Worm (Caenorhabditis elegans) whole organism, early embryonic: ENCODE results near the gene pfut-1.

Experiments used
- B0310.2 ChIP-seq: sonication (generic microtip); optimal IDR thresholded peaks from 2 replicates; lab custom pipeline; 2016; ENCODE audit warnings: mild to moderate bottlenecking, missing genetic modification characterization, missing compliant biosample characterization
- F13C5.2 ChIP-seq: sonication (generic microtip); optimal IDR thresholded peaks from 2 replicates; lab custom pipeline; 2017; ENCODE audit warnings: mild to moderate bottlenecking, missing genetic modification characterization, inconsistent platforms, missing compliant biosample characterization
- aly-1 ChIP-seq: sonication (generic microtip); optimal IDR thresholded peaks from 2 replicates; lab custom pipeline; 2016; ENCODE audit warnings: missing genetic modification characterization, missing compliant biosample characterization
- ama-1 ChIP-seq: fragments of 150-350 bp; optimal IDR thresholded peaks from 2 replicates; lab custom pipeline; 2014
- ceh-13 ChIP-seq: fragments of 200-800 bp; sonication (Bioruptor generic); optimal IDR thresholded peaks from 2 replicates; lab custom pipeline; 2018; ENCODE audit warnings: mild to moderate bottlenecking, missing genetic modification characterization, missing compliant biosample characterization
- ceh-36 ChIP-seq: sonication (generic microtip); optimal IDR thresholded peaks from 2 replicates; lab custom pipeline; 2016; ENCODE audit warnings: missing genetic modification characterization, inconsistent platforms, missing compliant biosample characterization
- ets-7 ChIP-seq: sonication (generic microtip); optimal IDR thresholded peaks from 2 replicates; lab custom pipeline; 2016; ENCODE audit warnings: missing genotype, missing genetic modification characterization, missing compliant biosample characterization
- flt-1 ChIP-seq: fragments of 200-800 bp; sonication (Bioruptor generic); IDR thresholded peaks from 2 replicates; pipeline ENCODE4 v1.3.6; 2022; ENCODE audit warnings: missing genetic modification characterization, missing compliant biosample characterization
- hmbx-1 ChIP-seq: sonication (generic microtip); optimal IDR thresholded peaks from 2 replicates; lab custom pipeline; 2016; ENCODE audit warnings: mild to moderate bottlenecking, missing genetic modification characterization, missing compliant biosample characterization
- hmg-4 ChIP-seq: fragments of 200-800 bp; sonication (Bioruptor generic); optimal IDR thresholded peaks from 2 replicates; lab custom pipeline; 2018; ENCODE audit warnings: mild to moderate bottlenecking, missing genetic modification characterization, missing compliant biosample characterization
- hnd-1 ChIP-seq: sonication (generic microtip); optimal IDR thresholded peaks from 2 replicates; lab custom pipeline; 2016; ENCODE audit warnings: missing genetic modification characterization, missing compliant biosample characterization
- pes-1 ChIP-seq: fragments of 200-800 bp; sonication (Bioruptor generic); IDR thresholded peaks from 2 replicates; pipeline ENCODE4 v1.3.6; 2022; ENCODE audit warnings: missing genetic modification reagents, missing genetic modification characterization, missing compliant biosample characterization
- scrt-1 ChIP-seq: fragments of 200-800 bp; sonication (Bioruptor generic); IDR thresholded peaks from 2 replicates; pipeline ENCODE4 v1.3.6; 2022; ENCODE audit warnings: missing genetic modification characterization, missing compliant biosample characterization
- sea-1 ChIP-seq: fragments of 200-800 bp; sonication (Bioruptor generic); conservative IDR thresholded peaks from 2 replicates; pipeline ENCODE4 v1.3.6; 2022; ENCODE audit warnings: missing genetic modification characterization, missing compliant biosample characterization
- tbx-11 ChIP-seq: fragments of 200-800 bp; sonication (Bioruptor generic); IDR thresholded peaks from 2 replicates; pipeline ENCODE4 v1.3.6; 2022; ENCODE audit warnings: missing genetic modification characterization, missing compliant biosample characterization
- tbx-37 ChIP-seq: fragments of 200-800 bp; sonication (Bioruptor generic); conservative IDR thresholded peaks from 2 replicates; pipeline ENCODE4 v1.3.6; 2022; ENCODE audit warnings: missing genetic modification reagents, missing genetic modification characterization, missing compliant biosample characterization
- tra-4 ChIP-seq: sonication (generic microtip); optimal IDR thresholded peaks from 2 replicates; lab custom pipeline; 2017; ENCODE audit warnings: missing genetic modification characterization, missing compliant biosample characterization

pfut-1 gene

DNA sequence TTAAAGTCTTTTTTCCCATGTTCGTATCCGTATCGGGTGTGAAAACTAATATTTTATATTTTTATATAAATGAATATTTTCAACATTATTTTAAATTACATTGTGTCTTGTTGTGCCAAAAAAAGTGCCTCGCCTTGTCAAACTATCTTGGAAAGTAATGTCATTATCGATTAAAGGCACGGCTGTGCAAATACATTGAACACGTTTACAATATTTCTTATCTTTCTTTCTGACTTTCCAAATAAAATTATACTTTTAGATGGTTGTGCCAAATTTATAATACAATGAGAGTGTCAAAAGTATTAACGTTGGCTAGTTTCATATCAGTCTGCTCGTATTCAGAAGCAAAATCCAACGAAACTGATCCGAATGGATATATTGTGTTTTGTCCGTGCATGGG is at the start of gene pfut-1:
Gene pfut-1 (plus strand): TSS at position 258 of the 400 bp plus-strand sequence.
- TF ChIP-seq tbx-37 (no peak), ceh-13 (GFP tag; lab: Kevin White, UChicago) (no peak), hmg-4 (GFP tag; lab: Kevin White, UChicago) (no peak), tbx-11 (GFP tag; lab: Robert Waterston, UW) (no peak), hmbx-1 (tag; lab: Kevin White, UChicago) (no peak), ets-7 (no peak), ama-1 (lab: Kevin White, UChicago) (no peak), scrt-1 (GFP tag; lab: Robert Waterston, UW) (no peak), sea-1 (GFP tag; lab: Robert Waterston, UW) (no peak), flt-1 (GFP tag; lab: Robert Waterston, UW) (no peak), tra-4 (tag; lab: Kevin White, UChicago) (no peak), ceh-36 (tag; lab: Kevin White, UChicago) (no peak), B0310.2 (no peak), pes-1 (GFP tag; lab: Robert Waterston, UW) (no peak), F13C5.2 (no peak), hnd-1 (tag; lab: Kevin White, UChicago) (no peak), aly-1 (tag; lab: Kevin White, UChicago) (no peak)

ce11 chrX:3116033-3116876 is 49.4 kb upstream of the pfut-1 start, which contains the start of gene mai-1:
TSS of gene mai-1 (minus strand) at chrX:3116589.
- TF ChIP-seq F13C5.2 (peak; percentile 30), hmg-4 (GFP tag; lab: Kevin White, UChicago) (peak; percentile 21), pes-1 (GFP tag; lab: Robert Waterston, UW) (peak; percentile 52; the same call in 1 of the 2 replicates), tbx-11 (GFP tag; lab: Robert Waterston, UW) (no peak)

ce11 chrX:3117204-3117603 is 48.4 kb upstream of the pfut-1 start:
- TF ChIP-seq ama-1 (lab: Kevin White, UChicago): peak; percentile 40
- no peak for TF ChIP-seq F13C5.2
- TF ChIP-seq tbx-37: no peak

ce11 chrX:3118596-3119287 is 46.9 kb upstream of the pfut-1 start:
- TF ChIP-seq hmg-4 (GFP tag; lab: Kevin White, UChicago): no peak
- TF ChIP-seq ama-1 (lab: Kevin White, UChicago): peak; percentile 39
- no peak for TF ChIP-seq B0310.2
- no peak for TF ChIP-seq ceh-13 (GFP tag; lab: Kevin White, UChicago)

DNA sequence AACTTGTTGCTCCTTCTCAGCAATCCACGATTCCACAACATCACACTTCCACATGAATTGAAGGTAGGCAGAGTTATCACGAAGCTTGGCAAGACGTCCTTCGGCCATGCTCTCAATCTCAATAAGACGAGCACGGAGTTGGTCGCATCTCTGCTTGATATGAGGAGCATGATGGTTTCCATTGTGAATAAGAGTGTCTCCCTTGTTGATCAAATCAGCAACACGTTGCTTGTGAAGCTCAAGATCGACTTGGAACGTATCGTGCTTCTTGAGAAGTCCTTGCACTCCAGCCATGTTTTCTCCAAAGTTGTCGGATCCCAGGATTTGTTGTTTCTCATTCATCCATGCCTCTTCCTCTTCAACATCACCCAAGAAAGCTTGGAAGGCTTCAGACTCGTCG is 46.0 kb upstream of the pfut-1 start:
- TF ChIP-seq ceh-36 (tag; lab: Kevin White, UChicago) (no peak), ets-7 (no peak), sea-1 (GFP tag; lab: Robert Waterston, UW) (no peak), scrt-1 (GFP tag; lab: Robert Waterston, UW) (no peak), tbx-11 (GFP tag; lab: Robert Waterston, UW) (no peak), hmg-4 (GFP tag; lab: Kevin White, UChicago) (no peak), hnd-1 (tag; lab: Kevin White, UChicago) (no peak), tra-4 (tag; lab: Kevin White, UChicago) (no peak), ama-1 (lab: Kevin White, UChicago) (no peak), hmbx-1 (tag; lab: Kevin White, UChicago) (no peak), F13C5.2 (no peak), flt-1 (GFP tag; lab: Robert Waterston, UW) (no peak), ceh-13 (GFP tag; lab: Kevin White, UChicago) (no peak), pes-1 (GFP tag; lab: Robert Waterston, UW) (no peak), tbx-37 (no peak), B0310.2 (no peak), aly-1 (tag; lab: Kevin White, UChicago) (no peak)

- TF ChIP-seq ceh-13 (GFP tag; lab: Kevin White, UChicago) (no peak), ets-7 (no peak), F13C5.2 (no peak), tbx-11 (GFP tag; lab: Robert Waterston, UW) (no peak), aly-1 (tag; lab: Kevin White, UChicago) (no peak), hnd-1 (tag; lab: Kevin White, UChicago) (no peak), scrt-1 (GFP tag; lab: Robert Waterston, UW) (no peak), tra-4 (tag; lab: Kevin White, UChicago) (no peak), tbx-37 (no peak), B0310.2 (no peak), flt-1 (GFP tag; lab: Robert Waterston, UW) (no peak)
Observed at ce11 chrX:3126233-3126632, 39.4 kb upstream of the pfut-1 start.

ce11 chrX:3126979-3127378 is 38.6 kb upstream of the pfut-1 start, which contains the start of gene spc-1:
TSS of gene spc-1 (minus strand) at chrX:3127079.
- TF ChIP-seq scrt-1 (GFP tag; lab: Robert Waterston, UW) (no peak), tra-4 (tag; lab: Kevin White, UChicago) (no peak), ets-7 (no peak), hmg-4 (GFP tag; lab: Kevin White, UChicago) (no peak), aly-1 (tag; lab: Kevin White, UChicago) (no peak), pes-1 (GFP tag; lab: Robert Waterston, UW) (no peak), flt-1 (GFP tag; lab: Robert Waterston, UW) (no peak), ceh-13 (GFP tag; lab: Kevin White, UChicago) (no peak), ceh-36 (tag; lab: Kevin White, UChicago) (no peak), F13C5.2 (no peak), hnd-1 (tag; lab: Kevin White, UChicago) (no peak), tbx-11 (GFP tag; lab: Robert Waterston, UW) (no peak), tbx-37 (no peak), ama-1 (lab: Kevin White, UChicago) (no peak), hmbx-1 (tag; lab: Kevin White, UChicago) (no peak), sea-1 (GFP tag; lab: Robert Waterston, UW) (no peak)
